Worm (Caenorhabditis elegans): ENCODE data around the gene tkr-1.

ce11 chrIII:9355412-9355969 is 28.1 kb upstream of the tkr-1 start, which contains the start of gene chtb-1:
- no peak for TF ChIP-seq nhr-25 (tag; optimal IDR thresholded peaks at IDR 0.05; ENCODE audit: borderline replicate concordance, insufficient read depth)
- TF ChIP-seq madf-5 (GFP tag; IDR thresholded peaks at IDR 0.05): no peak
- no peak for TF ChIP-seq F49E8.2 (tag; optimal IDR thresholded peaks at IDR 0.05; ENCODE audit: borderline replicate concordance)
- TF ChIP-seq hlh-11 (tag; optimal IDR thresholded peaks at IDR 0.05): no peak
- TF ChIP-seq lin-38 (GFP tag; IDR thresholded peaks at IDR 0.05): no peak
- TF ChIP-seq nhr-102 (tag; optimal IDR thresholded peaks at IDR 0.05): no peak
